1 worm cellular context compared by ENCODE assay signal in the genomic region with DNA sequence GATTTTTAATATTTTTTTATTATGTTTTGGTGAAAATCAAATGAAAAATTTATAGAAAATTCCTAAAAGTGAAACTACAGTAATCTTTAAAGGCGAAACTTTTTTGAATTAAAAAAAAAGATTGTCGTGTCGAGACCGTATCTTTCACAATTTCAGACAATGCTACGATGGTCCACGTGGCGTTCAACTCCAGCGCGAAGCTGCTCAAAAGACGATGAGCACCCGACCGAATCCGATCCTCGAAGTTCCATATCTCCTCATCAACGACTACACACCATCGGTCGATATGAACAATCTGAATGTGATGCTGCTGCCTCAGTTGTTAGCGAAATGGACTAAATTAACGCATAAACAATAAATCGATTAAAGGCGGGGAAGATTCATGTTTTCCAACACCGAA.
TF ChIP-seq lines count a peak whose summit lies in the region.

No protein-coding gene starts in this region.

TF ChIP-seq in whole organism, young adult, 124 proteins besides CTCF, POLR2A, EP300 and RAD21 (continued from another document):
- TF ChIP-seq ceh-100 (GFP tag; IDR thresholded peaks at IDR 0.05; lab: Robert Waterston, UW) (0 out of 2 replicates have a peak, but pooled peaks have one; percentile 13), lsy-27 (tag; optimal IDR thresholded peaks at IDR 0.05; lab: Kevin White, UChicago; ENCODE audit: borderline replicate concordance, insufficient read depth) (no peak), hmg-1.2 (GFP tag; IDR thresholded peaks at IDR 0.05; lab: Robert Waterston, UW) (peak; percentile 30), dpff-1 (tag; optimal IDR thresholded peaks at IDR 0.05; lab: Kevin White, UChicago) (peak; percentile 38), unc-130 (GFP tag; optimal IDR thresholded peaks at IDR 0.05; lab: Kevin White, UChicago) (peak; percentile 10), Y67H2A.10 (GFP tag; conservative IDR thresholded peaks at IDR 0.05; lab: Robert Waterston, UW) (no peak), tbp1 (GFP tag; optimal IDR thresholded peaks at IDR 0.05; lab: Kevin White, UChicago) (peak; percentile 47), aptf-2 (GFP tag; conservative IDR thresholded peaks at IDR 0.05; lab: Robert Waterston, UW) (no peak), let-607 (tag; optimal IDR thresholded peaks at IDR 0.05; lab: Kevin White, UChicago) (no peak), sea-2 (GFP tag; IDR thresholded peaks at IDR 0.05; lab: Robert Waterston, UW) (no peak), ceh-79 (tag; optimal IDR thresholded peaks at IDR 0.05; lab: Kevin White, UChicago) (peak; percentile 37), Y95B8A.8 (GFP tag; IDR thresholded peaks at IDR 0.05; lab: Robert Waterston, UW) (peak; percentile 70), tlf-1 (GFP tag; optimal IDR thresholded peaks at IDR 0.05; lab: Kevin White, UChicago) (peak; percentile 38), efl-1 (GFP tag; optimal IDR thresholded peaks at IDR 0.05; lab: Kevin White, UChicago) (no peak), Y53G8AR.9 (GFP tag; conservative IDR thresholded peaks at IDR 0.05; lab: Robert Waterston, UW) (0 out of 2 replicates have a peak, but pooled peaks have one; percentile 74)
